Fruit fly (Drosophila melanogaster): Measurements from ENCODE around the gene Catsup.
A peak's percentile ranks its signal among the peaks of the same experiment; 100 is the strongest.

- TF ChIP-seq OdsH (GFP tag; optimal IDR thresholded peaks at IDR 0.05): peak; percentile 76
- no peak for TF ChIP-seq br (GFP tag; optimal IDR thresholded peaks at IDR 0.05)
- TF ChIP-seq Hr78 (GFP tag; optimal IDR thresholded peaks at IDR 0.05): no peak
- peak; percentile 86 for TF ChIP-seq rgr (GFP tag; optimal IDR thresholded peaks at IDR 0.05)
- peak; percentile 77 for TF ChIP-seq sv (GFP tag; optimal IDR thresholded peaks at IDR 0.05)
- TF ChIP-seq CG32264 (GFP tag; optimal IDR thresholded peaks at IDR 0.05): peak; percentile 47
- peak; percentile 86 for TF ChIP-seq dsf (GFP tag; optimal IDR thresholded peaks at IDR 0.05; ENCODE audit: borderline replicate concordance)
- TF ChIP-seq fru (GFP tag; optimal IDR thresholded peaks at IDR 0.05): peak; percentile 88
- TF ChIP-seq jim (GFP tag; optimal IDR thresholded peaks at IDR 0.05): no peak
- no peak for TF ChIP-seq pan (optimal IDR thresholded peaks at IDR 0.05)
- no peak for TF ChIP-seq tai (GFP tag; optimal IDR thresholded peaks at IDR 0.05)
- TF ChIP-seq usp (GFP tag; optimal IDR thresholded peaks at IDR 0.05): no peak
Observed at dm6 chr2L:19051534-19052100, 10.0 kb downstream of the Catsup start, which contains the start of gene Rpn3.
